Worm (Caenorhabditis elegans) whole organism, L4 larva: ENCODE measurements around the gene tag-280.

Source experiments
- ZK337.2 ChIP-seq: fragments of 200-800 bp; sonication (Bioruptor generic); IDR thresholded peaks from 2 replicates; pipeline ENCODE4 v1.3.6; 2022; ENCODE audit warnings: missing genetic modification reagents, missing genetic modification characterization, missing compliant biosample characterization
- ama-1 ChIP-seq: fragments of 150-350 bp; optimal IDR thresholded peaks from 2 replicates; lab custom pipeline; 2014; ENCODE audit warnings: inconsistent platforms, mixed read lengths
- nhr-237 ChIP-seq: sonication (generic microtip); optimal IDR thresholded peaks from 2 replicates; lab custom pipeline; 2017; ENCODE audit warnings: missing biosample characterization, missing genetic modification characterization
- snpc-4 ChIP-seq: fragments of 150-350 bp; optimal IDR thresholded peaks from 2 replicates; lab custom pipeline; 2014; ENCODE audit warnings: missing biosample characterization, missing genetic modification characterization
- unc-39 ChIP-seq: sonication (generic microtip); optimal IDR thresholded peaks from 2 replicates; lab custom pipeline; 2017; ENCODE audit warnings: missing biosample characterization, missing genetic modification characterization
- zfp-2 ChIP-seq: sonication (generic microtip); optimal IDR thresholded peaks from 2 replicates; lab custom pipeline; 2016; ENCODE audit warnings: mild to moderate bottlenecking, missing genetic modification characterization, missing compliant biosample characterization

- no peak for TF ChIP-seq snpc-4 (tag; lab: Kevin White, UChicago)
- no peak for TF ChIP-seq nhr-237 (tag; lab: Kevin White, UChicago)
- TF ChIP-seq unc-39 (tag; lab: Kevin White, UChicago): no peak
- TF ChIP-seq zfp-2: no peak
- TF ChIP-seq ama-1: no peak
- no peak for TF ChIP-seq ZK337.2
Observed at ce11 chrII:12499969-12500368, 39.5 kb downstream of the tag-280 start.
